Worm (Caenorhabditis elegans) whole organism, L4 larva: ENCODE measurements around the gene C10B5.1.

Experiments
- R02D3.7 ChIP-seq: fragments of 150-350 bp; sonication (generic microtip); optimal IDR thresholded peaks from 3 replicates; lab custom pipeline; 2014; ENCODE audit warnings: missing biosample characterization, missing genetic modification characterization
- Y75B8A.6 ChIP-seq: fragments of 200-800 bp; sonication (Bioruptor generic); IDR thresholded peaks from 2 replicates; pipeline ENCODE4 v1.3.6; 2022; ENCODE audit warnings: missing genetic modification reagents, missing genetic modification characterization, missing compliant biosample characterization
- ceh-28 ChIP-seq: fragments of 150-350 bp; optimal IDR thresholded peaks from 2 replicates; lab custom pipeline; 2014; ENCODE audit warnings: missing biosample characterization, missing genetic modification reagents, missing genetic modification characterization
- fos-1 ChIP-seq: fragments of 150-350 bp; optimal IDR thresholded peaks from 2 replicates; lab custom pipeline; 2014; ENCODE audit warnings: missing biosample characterization, missing genetic modification characterization
- jun-1 ChIP-seq: fragments of 150-350 bp; optimal IDR thresholded peaks from 2 replicates; lab custom pipeline; 2014; ENCODE audit warnings: missing biosample characterization, missing genetic modification reagents, missing genetic modification characterization
- mdl-1 ChIP-seq, 2 experiments: fragments of 150-350 bp in 1 of 2; sonication (generic microtip) in 1 of 2; optimal IDR thresholded peaks; 2 replicates each; lab custom pipeline; 2014 to 2017; ENCODE audit warnings: missing biosample characterization in 2 of 2, missing genetic modification characterization in 2 of 2
- mxl-2 ChIP-seq: fragments of 200-800 bp; sonication (Bioruptor generic); conservative IDR thresholded peaks from 2 replicates; pipeline ENCODE4 v1.3.6; 2022; ENCODE audit warnings: missing genetic modification reagents, missing genetic modification characterization, missing compliant biosample characterization
- nhr-10 ChIP-seq: fragments of 150-350 bp; optimal IDR thresholded peaks from 2 replicates; lab custom pipeline; 2014; ENCODE audit warnings: missing biosample characterization, missing genetic modification characterization
- nhr-102 ChIP-seq: sonication (generic microtip); optimal IDR thresholded peaks from 2 replicates; lab custom pipeline; 2016; ENCODE audit warnings: mild to moderate bottlenecking, missing genetic modification characterization, moderate library complexity, missing compliant biosample characterization
- nhr-237 ChIP-seq: sonication (generic microtip); optimal IDR thresholded peaks from 2 replicates; lab custom pipeline; 2017; ENCODE audit warnings: missing biosample characterization, missing genetic modification characterization
- nhr-28 ChIP-seq: fragments of 150-350 bp; optimal IDR thresholded peaks from 2 replicates; lab custom pipeline; 2014; ENCODE audit warnings: missing biosample characterization, missing genetic modification characterization
- rbr-2 ChIP-seq: sonication (generic microtip); optimal IDR thresholded peaks from 2 replicates; lab custom pipeline; 2016; ENCODE audit warnings: missing genotype, missing genetic modification characterization, missing compliant biosample characterization
- snpc-4 ChIP-seq: fragments of 150-350 bp; optimal IDR thresholded peaks from 2 replicates; lab custom pipeline; 2014; ENCODE audit warnings: missing biosample characterization, missing genetic modification characterization
- tag-97 ChIP-seq: fragments of 200-800 bp; sonication (Bioruptor generic); IDR thresholded peaks from 2 replicates; pipeline ENCODE4 v1.3.6; 2022; ENCODE audit warnings: missing genetic modification characterization, missing compliant biosample characterization

DNA sequence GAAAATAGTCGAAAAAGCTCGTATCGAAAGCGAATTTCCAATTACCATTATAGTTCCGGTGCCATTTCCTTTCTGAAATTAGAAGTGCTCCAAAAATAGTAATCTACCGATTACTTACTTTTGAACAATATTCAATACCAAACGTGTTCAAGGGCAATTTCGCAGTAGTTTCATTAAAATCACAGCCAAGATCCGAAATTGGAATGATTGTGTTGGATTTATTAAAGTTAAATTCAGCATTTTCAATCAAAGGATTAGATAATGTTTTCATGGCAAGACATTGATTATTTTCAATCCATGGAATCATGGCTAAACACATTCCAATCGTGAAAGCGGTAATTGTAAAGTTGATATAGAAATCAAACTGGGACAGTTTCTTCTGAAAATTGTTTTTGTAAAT, 51.7 kb downstream of the C10B5.1 start:
- TF ChIP-seq mdl-1 (tag; optimal IDR thresholded peaks at IDR 0.05; lab: Kevin White, UChicago) (no peak), nhr-10 (tag; lab: Kevin White, UChicago) (no peak), snpc-4 (no peak), nhr-102 (tag; lab: Kevin White, UChicago) (no peak), mxl-2 (GFP tag; lab: Robert Waterston, UW) (no peak), Y75B8A.6 (no peak), nhr-28 (tag; lab: Kevin White, UChicago) (no peak), jun-1 (tag; lab: Kevin White, UChicago) (no peak), tag-97 (GFP tag; lab: Robert Waterston, UW) (no peak), nhr-237 (no peak), ceh-28 (tag; lab: Kevin White, UChicago) (no peak), R02D3.7 (no peak), fos-1 (tag; lab: Kevin White, UChicago) (no peak), rbr-2 (tag; lab: Kevin White, UChicago) (no peak)
